Fruit fly (Drosophila melanogaster) whole organism, embryonic: ENCODE data around the gene CG17036.

Experiments
- Aef1 ChIP-seq: fragments of 200-800 bp; sonication (Bioruptor generic); IDR thresholded peaks from 3 replicates; pipeline ENCODE4 v1.3.6; 2022; ENCODE audit warnings: missing biosample characterization, missing genetic modification characterization
- Antp ChIP-seq: fragments of 200-800 bp; sonication (Bioruptor generic); optimal IDR thresholded peaks from 3 replicates; lab custom pipeline; 2016; ENCODE audit warnings: missing biosample characterization, missing genetic modification characterization
- BEAF-32 ChIP-seq: fragments of 200-800 bp; sonication (Bioruptor generic); optimal IDR thresholded peaks from 3 replicates; lab custom pipeline; 2017; ENCODE audit warnings: missing biosample characterization, missing genetic modification characterization, mild to moderate bottlenecking, moderate library complexity, missing genetic modification reagents
- CG10267 ChIP-seq: fragments of 200-800 bp; sonication (Bioruptor generic); optimal IDR thresholded peaks from 2 replicates; lab custom pipeline; 2018; ENCODE audit warnings: missing biosample characterization, mild to moderate bottlenecking, missing genetic modification characterization, moderate library complexity
- CG10274 ChIP-seq: fragments of 200-800 bp; sonication (Bioruptor generic); optimal IDR thresholded peaks from 3 replicates; lab custom pipeline; 2017; ENCODE audit warnings: missing biosample characterization, mild to moderate bottlenecking, missing genetic modification characterization
- CG10565 ChIP-seq: fragments of 200-800 bp; sonication (Bioruptor generic); optimal IDR thresholded peaks from 3 replicates; lab custom pipeline; 2016; ENCODE audit warnings: missing biosample characterization, mild to moderate bottlenecking, missing genetic modification characterization
- CG10654 ChIP-seq: fragments of 200-800 bp; sonication (Bioruptor generic); optimal IDR thresholded peaks from 2 replicates; lab custom pipeline; 2016; ENCODE audit warnings: missing biosample characterization, missing genetic modification characterization
- CG11398 ChIP-seq: fragments of 200-800 bp; sonication (Bioruptor generic); optimal IDR thresholded peaks from 2 replicates; lab custom pipeline; 2016; ENCODE audit warnings: missing biosample characterization, missing genetic modification characterization
- CG12299 ChIP-seq: fragments of 200-800 bp; sonication (Bioruptor generic); optimal IDR thresholded peaks from 2 replicates; lab custom pipeline; 2018; ENCODE audit warnings: missing biosample characterization, mild to moderate bottlenecking, missing genetic modification characterization
- CG14965 ChIP-seq: fragments of 200-800 bp; sonication (Bioruptor generic); optimal IDR thresholded peaks from 2 replicates; lab custom pipeline; 2016; ENCODE audit warnings: missing biosample characterization, missing genetic modification characterization, borderline replicate concordance
- CG15269 ChIP-seq: fragments of 200-800 bp; sonication (Bioruptor generic); optimal IDR thresholded peaks from 2 replicates; lab custom pipeline; 2018; ENCODE audit warnings: missing biosample characterization, mild to moderate bottlenecking, missing genetic modification characterization, moderate library complexity
- CG16863 ChIP-seq: fragments of 200-800 bp; sonication (Bioruptor generic); optimal IDR thresholded peaks from 3 replicates; lab custom pipeline; 2016; ENCODE audit warnings: missing biosample characterization, missing genetic modification characterization
- CG17186 ChIP-seq: fragments of 200-800 bp; sonication (Bioruptor generic); optimal IDR thresholded peaks from 3 replicates; lab custom pipeline; 2017; ENCODE audit warnings: missing biosample characterization, missing genetic modification reagents, missing genetic modification characterization
- CG17328 ChIP-seq: fragments of 200-800 bp; sonication (Bioruptor generic); IDR thresholded peaks from 2 replicates; pipeline ENCODE4 v1.3.6; 2022; ENCODE audit warnings: missing biosample characterization, missing genetic modification characterization
- CG18476 ChIP-seq: fragments of 200-800 bp; sonication (Bioruptor generic); optimal IDR thresholded peaks from 2 replicates; lab custom pipeline; 2016; ENCODE audit warnings: missing biosample characterization, mild to moderate bottlenecking, missing genetic modification characterization
- CG2129 ChIP-seq: fragments of 200-800 bp; sonication (Bioruptor generic); IDR thresholded peaks from 2 replicates; pipeline ENCODE4 v1.3.6; 2022; ENCODE audit warnings: missing biosample characterization, missing genetic modification characterization; ENCODE audit not compliant: partially characterized antibody
- CG2875 ChIP-seq: fragments of 200-800 bp; sonication (Bioruptor generic); optimal IDR thresholded peaks from 2 replicates; lab custom pipeline; 2017; ENCODE audit warnings: missing biosample characterization, mild to moderate bottlenecking, missing genetic modification characterization, missing genetic modification reagents
- CG4282 ChIP-seq: fragments of 200-800 bp; sonication (Bioruptor generic); optimal IDR thresholded peaks from 2 replicates; lab custom pipeline; 2016; ENCODE audit warnings: missing biosample characterization, missing genetic modification characterization
- CG43689 ChIP-seq: fragments of 200-800 bp; sonication (Bioruptor generic); IDR thresholded peaks from 2 replicates; pipeline ENCODE4 v1.3.6; 2022; ENCODE audit warnings: missing biosample characterization, missing genetic modification characterization
- CG7745 ChIP-seq: fragments of 200-800 bp; sonication (Bioruptor generic); optimal IDR thresholded peaks from 2 replicates; lab custom pipeline; 2018; ENCODE audit warnings: missing biosample characterization, mild to moderate bottlenecking, missing genetic modification characterization, moderate library complexity
- CG7987 ChIP-seq: fragments of 200-800 bp; sonication (Bioruptor generic); optimal IDR thresholded peaks from 2 replicates; lab custom pipeline; 2018; ENCODE audit warnings: missing biosample characterization, mild to moderate bottlenecking, missing genetic modification characterization, moderate library complexity
- CG9437 ChIP-seq: fragments of 200-800 bp; sonication (Bioruptor generic); optimal IDR thresholded peaks from 2 replicates; lab custom pipeline; 2018; ENCODE audit warnings: missing biosample characterization, mild to moderate bottlenecking, missing genetic modification characterization
- D19B ChIP-seq: fragments of 200-800 bp; sonication (Bioruptor generic); optimal IDR thresholded peaks from 2 replicates; lab custom pipeline; 2017; ENCODE audit warnings: missing biosample characterization, mild to moderate bottlenecking, missing genetic modification characterization
- Dfd ChIP-seq, 2 experiments: fragments of >200 bp; optimal IDR thresholded peaks; 2 replicates each; lab custom pipeline; 2017; ENCODE audit warnings: missing biosample characterization in 2 of 2, missing genetic modification characterization in 2 of 2
- H15 ChIP-seq: fragments of 200-800 bp; sonication (Bioruptor generic); IDR thresholded peaks from 3 replicates; pipeline ENCODE4 v1.3.6; 2022; ENCODE audit warnings: missing biosample characterization, missing genetic modification characterization
- H2.0 ChIP-seq: fragments of 200-800 bp; sonication (Bioruptor generic); IDR thresholded peaks from 2 replicates; pipeline ENCODE4 v1.3.6; 2022; ENCODE audit warnings: missing biosample characterization, missing genetic modification characterization
- HLH3B ChIP-seq: fragments of 200-800 bp; sonication (Bioruptor generic); IDR thresholded peaks from 2 replicates; pipeline ENCODE4 v1.3.6; 2022; ENCODE audit warnings: missing biosample characterization, missing genetic modification characterization
- Hmr ChIP-seq: fragments of 200-800 bp; sonication (Bioruptor generic); optimal IDR thresholded peaks from 3 replicates; lab custom pipeline; 2017; ENCODE audit warnings: mild to moderate bottlenecking, missing biosample characterization, missing genetic modification reagents, missing genetic modification characterization
- Jarid2 ChIP-seq: fragments of 200-800 bp; sonication (Bioruptor generic); optimal IDR thresholded peaks from 3 replicates; lab custom pipeline; 2017; ENCODE audit warnings: mild to moderate bottlenecking, missing biosample characterization, missing genetic modification reagents, missing genetic modification characterization
- NC2β ChIP-seq: fragments of 200-800 bp; sonication (Bioruptor generic); optimal IDR thresholded peaks from 2 replicates; lab custom pipeline; 2016; ENCODE audit warnings: missing biosample characterization, missing genetic modification characterization
- Poxn ChIP-seq: fragments of 200-800 bp; sonication (Bioruptor generic); IDR thresholded peaks from 2 replicates; pipeline ENCODE4 v1.3.6; 2022; ENCODE audit warnings: missing biosample characterization, missing genetic modification characterization
- ab ChIP-seq: fragments of 200-800 bp; sonication (Bioruptor generic); optimal IDR thresholded peaks from 2 replicates; lab custom pipeline; 2016; ENCODE audit warnings: missing biosample characterization, missing genetic modification characterization
- al ChIP-seq: fragments of 200-800 bp; sonication (Bioruptor generic); IDR thresholded peaks from 2 replicates; pipeline ENCODE4 v1.3.6; 2022; ENCODE audit warnings: missing biosample characterization, missing genetic modification characterization
- aop ChIP-seq: fragments of 200-800 bp; sonication (Bioruptor generic); IDR thresholded peaks from 2 replicates; pipeline ENCODE4 v1.3.6; 2022; ENCODE audit warnings: missing biosample characterization, missing genetic modification characterization
- ash1 ChIP-seq: fragments of 200-800 bp; sonication (Bioruptor generic); optimal IDR thresholded peaks from 2 replicates; lab custom pipeline; 2018; ENCODE audit warnings: missing biosample characterization, mild to moderate bottlenecking, missing genetic modification characterization
- bowl ChIP-seq: fragments of 200-800 bp; sonication (Bioruptor generic); IDR thresholded peaks from 2 replicates; pipeline ENCODE4 v1.3.6; 2022; ENCODE audit warnings: missing biosample characterization, missing genetic modification characterization
- chn ChIP-seq: fragments of 200-800 bp; sonication (Bioruptor generic); optimal IDR thresholded peaks from 2 replicates; lab custom pipeline; 2016; ENCODE audit warnings: missing biosample characterization, missing genetic modification characterization
- dan ChIP-seq: fragments of 200-800 bp; sonication (Bioruptor generic); IDR thresholded peaks from 2 replicates; pipeline ENCODE4 v1.3.6; 2022; ENCODE audit warnings: missing biosample characterization, missing genetic modification characterization
- disco-r ChIP-seq: fragments of 200-800 bp; sonication (Bioruptor generic); optimal IDR thresholded peaks from 2 replicates; lab custom pipeline; 2016; ENCODE audit warnings: missing biosample characterization, missing genetic modification characterization
- ems ChIP-seq: fragments of 200-800 bp; sonication (Bioruptor generic); optimal IDR thresholded peaks from 3 replicates; lab custom pipeline; 2016; ENCODE audit warnings: missing biosample characterization, missing genetic modification characterization
- jumu ChIP-seq: fragments of 200-800 bp; sonication (Bioruptor generic); optimal IDR thresholded peaks from 3 replicates; lab custom pipeline; 2016; ENCODE audit warnings: missing biosample characterization, missing genetic modification characterization
- nau ChIP-seq: fragments of 200-800 bp; sonication (Bioruptor generic); optimal IDR thresholded peaks from 3 replicates; lab custom pipeline; 2017; ENCODE audit warnings: missing biosample characterization, mild to moderate bottlenecking, missing genetic modification characterization, missing genetic modification reagents
- pnt ChIP-seq: fragments of 200-800 bp; sonication (Bioruptor generic); optimal IDR thresholded peaks from 3 replicates; lab custom pipeline; 2016; ENCODE audit warnings: missing biosample characterization, missing genetic modification characterization
- ranshi ChIP-seq: fragments of 200-800 bp; sonication (Bioruptor generic); IDR thresholded peaks from 2 replicates; pipeline ENCODE4 v1.3.6; 2022; ENCODE audit warnings: missing biosample characterization, missing genetic modification characterization
- slbo ChIP-seq: fragments of 200-800 bp; sonication (Bioruptor generic); IDR thresholded peaks from 2 replicates; pipeline ENCODE4 v1.3.6; 2022; ENCODE audit warnings: missing biosample characterization, missing genetic modification characterization
- slou ChIP-seq: fragments of 200-800 bp; sonication (Bioruptor generic); optimal IDR thresholded peaks from 3 replicates; lab custom pipeline; 2016; ENCODE audit warnings: missing biosample characterization, missing genetic modification characterization
- slp2 ChIP-seq: fragments of 200-800 bp; sonication (Bioruptor generic); optimal IDR thresholded peaks from 2 replicates; lab custom pipeline; 2016; ENCODE audit warnings: missing biosample characterization, missing genetic modification characterization
- sna ChIP-seq: fragments of 200-800 bp; sonication (Bioruptor generic); IDR thresholded peaks from 2 replicates; pipeline ENCODE4 v1.3.6; 2022; ENCODE audit warnings: missing biosample characterization, missing genetic modification characterization; ENCODE audit not compliant: partially characterized antibody
- tin ChIP-seq: fragments of 200-800 bp; sonication (Bioruptor generic); optimal IDR thresholded peaks from 3 replicates; lab custom pipeline; 2016; ENCODE audit warnings: missing biosample characterization, missing genetic modification characterization
- unc-4 ChIP-seq: fragments of 200-800 bp; sonication (Bioruptor generic); IDR thresholded peaks from 2 replicates; pipeline ENCODE4 v1.3.6; 2022; ENCODE audit warnings: missing biosample characterization, missing genetic modification characterization; ENCODE audit not compliant: partially characterized antibody
- wdn ChIP-seq: fragments of 200-800 bp; sonication (Bioruptor generic); IDR thresholded peaks from 2 replicates; pipeline ENCODE4 v1.3.6; 2022; ENCODE audit warnings: missing biosample characterization, missing genetic modification characterization

CG17036 gene

DNA sequence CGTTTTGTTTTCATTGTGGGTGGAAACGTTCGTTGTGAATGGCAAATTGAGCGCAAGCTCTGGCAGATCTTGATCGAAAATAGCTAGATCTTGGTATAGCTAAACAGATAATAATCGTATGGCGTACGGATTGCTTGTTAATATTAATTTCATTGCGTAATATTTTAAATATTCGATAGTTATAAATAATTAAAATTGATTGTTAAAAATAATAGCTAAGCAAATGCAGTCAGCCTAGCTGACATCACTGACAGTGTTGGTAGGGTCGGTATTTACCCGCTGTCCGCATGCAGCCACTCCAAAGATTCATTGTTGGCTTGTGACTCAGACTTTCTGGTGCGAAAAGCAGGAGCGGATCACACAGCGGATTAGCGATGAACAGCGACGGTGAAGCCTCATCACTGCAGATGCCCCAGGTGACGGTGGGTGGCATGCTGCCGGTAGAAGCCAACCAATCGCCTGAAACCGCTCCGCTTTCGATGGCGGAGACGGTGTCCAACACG lies 3.9 kb upstream of the CG17036 start, which contains the start of the genes CG5776 and spict (continued):
- TF ChIP-seq CG10654 (GFP tag; lab: Kevin White, UChicago) (peak; percentile 18), wdn (GFP tag; lab: Robert Waterston, UW) (no peak; the same call in none of the 2 replicates), CG10267 (tag; lab: Kevin White, UChicago) (peak; percentile 87), nau (no peak), al (GFP tag; lab: Robert Waterston, UW) (peak; percentile 78), H2.0 (GFP tag; lab: Robert Waterston, UW) (peak; percentile 77), ash1 (GFP tag; lab: Kevin White, UChicago) (no peak), CG7745 (tag; lab: Kevin White, UChicago) (no peak), Jarid2 (GFP tag; lab: Kevin White, UChicago) (peak; percentile 48), tin (peak; percentile 11), BEAF-32 (GFP tag; lab: Kevin White, UChicago) (peak; percentile 61), CG10565 (GFP tag; lab: Kevin White, UChicago) (no peak), pnt (GFP tag; lab: Kevin White, UChicago) (no peak), CG11398 (GFP tag; lab: Kevin White, UChicago) (no peak), unc-4 (no peak), disco-r (GFP tag; lab: Kevin White, UChicago) (no peak), CG43689 (0 out of 2 replicates have a peak, but pooled peaks have one; percentile 35), CG2875 (no peak), CG15269 (peak; percentile 75), CG10274 (no peak), ranshi (GFP tag; lab: Robert Waterston, UW) (peak; percentile 78; the same call in 1 of the 2 replicates), CG12299 (tag; lab: Kevin White, UChicago) (peak; percentile 70), sna (GFP tag; lab: Robert Waterston, UW) (no peak), NC2β (GFP tag; lab: Kevin White, UChicago) (no peak), CG4282 (no peak), CG7987 (GFP tag; lab: Kevin White, UChicago) (peak; percentile 21), Poxn (GFP tag; lab: Robert Waterston, UW) (peak; percentile 25; the same call in 1 of the 2 replicates), D19B (peak; percentile 3), CG14965 (GFP tag; lab: Kevin White, UChicago) (no peak), chn (GFP tag; lab: Kevin White, UChicago) (peak; percentile 38), CG9437 (peak; percentile 55), CG17328 (peak; percentile 79), aop (GFP tag; lab: Robert Waterston, UW) (0 out of 2 replicates have a peak, but pooled peaks have one; percentile 12), CG2129 (GFP tag; lab: Robert Waterston, UW) (no peak), CG16863 (no peak), slp2 (peak; percentile 18), ems (GFP tag; lab: Kevin White, UChicago) (peak; percentile 10), Antp (GFP tag; lab: Kevin White, UChicago) (peak; percentile 7), CG17186 (GFP tag; lab: Kevin White, UChicago) (peak; percentile 37), HLH3B (GFP tag; lab: Robert Waterston, UW) (peak; percentile 36; the same call in 1 of the 2 replicates), dan (GFP tag; lab: Robert Waterston, UW) (no peak), bowl (GFP tag; lab: Robert Waterston, UW) (peak; percentile 37; the same call in 1 of the 2 replicates), Dfd (GFP tag; optimal IDR thresholded peaks at IDR 0.05; lab: Kevin White, UChicago) (no peak), ab (no peak), slbo (GFP tag; lab: Robert Waterston, UW) (peak; percentile 92), jumu (no peak), Hmr (GFP tag; lab: Kevin White, UChicago) (peak; percentile 91), CG18476 (GFP tag; lab: Kevin White, UChicago) (peak; percentile 66), Aef1 (peak; percentile 83), slou (GFP tag; lab: Kevin White, UChicago) (no peak), H15 (GFP tag; lab: Robert Waterston, UW) (peak; percentile 57; the same call in 1 of the 3 replicates)
